Worm (Caenorhabditis elegans): ENCODE data around the gene C18A11.1.

Gene C18A11.1

DNA sequence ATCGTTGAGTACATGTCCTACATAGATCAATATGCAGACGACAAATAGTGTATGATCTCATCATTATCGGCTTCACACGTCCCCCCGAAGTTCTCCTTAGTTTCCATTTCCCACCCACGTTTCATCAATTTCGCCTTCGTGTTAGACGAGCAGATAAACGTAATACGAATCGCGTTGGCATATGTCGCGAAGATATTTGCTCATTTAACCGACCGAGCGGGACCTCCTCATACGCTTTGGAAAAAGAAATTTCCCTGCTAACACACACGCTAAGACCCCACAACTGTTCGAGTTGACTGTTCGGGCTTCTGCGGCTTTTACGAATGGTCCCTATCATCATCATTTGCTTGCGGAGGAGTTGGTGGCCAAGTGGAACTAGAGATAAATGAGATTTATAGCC is 14.7 kb upstream of the C18A11.1 start:
- no peak for TF ChIP-seq ctbp-1 (GFP tag; IDR thresholded peaks at IDR 0.05)
- TF ChIP-seq ceh-32 (tag; optimal IDR thresholded peaks at IDR 0.05; ENCODE audit: poor library complexity): no peak
- TF ChIP-seq daf-16 (GFP tag; optimal IDR thresholded peaks at IDR 0.05): no peak
- TF ChIP-seq daf-16 (tag; optimal IDR thresholded peaks at IDR 0.05): no peak
- no peak for TF ChIP-seq vab-7 (GFP tag; IDR thresholded peaks at IDR 0.05)
- TF ChIP-seq ces-1 (GFP tag; optimal IDR thresholded peaks at IDR 0.05): no peak
- no peak for TF ChIP-seq sdz-12 (GFP tag; optimal IDR thresholded peaks at IDR 0.05)
- no peak for TF ChIP-seq lin-13 (GFP tag; optimal IDR thresholded peaks at IDR 0.05)

DNA sequence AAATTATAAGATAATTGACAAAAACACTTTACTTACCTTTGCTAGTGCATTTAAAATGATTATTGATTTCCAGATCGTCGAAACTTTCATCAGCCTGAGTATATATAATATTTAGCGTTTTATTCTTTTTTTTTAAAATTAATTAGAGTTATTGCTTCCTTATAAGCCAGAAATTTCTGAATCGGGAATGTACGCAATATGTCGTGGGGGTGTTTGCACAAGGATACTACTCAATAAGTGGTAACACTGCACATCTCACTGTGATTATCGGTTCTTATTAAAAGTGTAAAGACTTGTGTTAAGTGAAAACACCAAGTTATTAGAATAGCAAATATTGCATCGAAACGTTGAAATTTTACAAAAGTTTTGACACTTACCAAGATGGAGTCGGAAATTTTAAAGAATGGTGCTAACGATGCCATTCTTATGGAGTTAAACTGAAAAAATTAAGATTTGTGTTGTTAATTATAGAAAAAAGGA is 11.3 kb upstream of the C18A11.1 start, which contains the start of gene dim-1:
Gene dim-1, minus strand, starts transcription at position 430 of the 480 bp plus-strand sequence.
- TF ChIP-seq aha-1 (tag) (peak; percentile 89), nhr-11 (tag; optimal IDR thresholded peaks at IDR 0.05) (no peak), php-3 (GFP tag; IDR thresholded peaks at IDR 0.05) (no peak)

DNA sequence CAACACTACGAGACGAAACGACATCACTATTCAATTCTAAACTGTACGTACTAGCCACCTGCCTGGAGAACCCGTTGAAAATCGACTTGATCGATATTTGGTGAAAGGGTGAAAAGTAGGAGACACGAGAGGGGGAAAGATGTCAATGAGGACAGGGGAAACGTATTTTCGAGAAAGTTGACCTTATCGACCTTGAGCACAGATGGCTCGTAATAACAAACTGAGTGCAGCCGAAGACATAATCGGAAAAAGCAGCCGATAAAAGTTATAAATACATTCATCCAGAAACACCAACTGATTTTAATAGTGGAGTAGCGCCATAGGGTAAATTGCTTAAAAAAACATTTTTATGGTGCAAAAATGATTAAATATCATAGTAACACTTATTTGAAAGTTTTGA is 9.1 kb upstream of the C18A11.1 start:
- TF ChIP-seq unc-62 (GFP tag; optimal IDR thresholded peaks at IDR 0.05 in 1 of 2): peak in 1 of 2 experiments; percentile 69
- no peak for TF ChIP-seq unc-62 (tag; optimal IDR thresholded peaks at IDR 0.05)
- TF ChIP-seq spr-3 (GFP tag; optimal IDR thresholded peaks at IDR 0.05): no peak
- no peak for TF ChIP-seq hlh-11 (tag; optimal IDR thresholded peaks at IDR 0.05)

DNA sequence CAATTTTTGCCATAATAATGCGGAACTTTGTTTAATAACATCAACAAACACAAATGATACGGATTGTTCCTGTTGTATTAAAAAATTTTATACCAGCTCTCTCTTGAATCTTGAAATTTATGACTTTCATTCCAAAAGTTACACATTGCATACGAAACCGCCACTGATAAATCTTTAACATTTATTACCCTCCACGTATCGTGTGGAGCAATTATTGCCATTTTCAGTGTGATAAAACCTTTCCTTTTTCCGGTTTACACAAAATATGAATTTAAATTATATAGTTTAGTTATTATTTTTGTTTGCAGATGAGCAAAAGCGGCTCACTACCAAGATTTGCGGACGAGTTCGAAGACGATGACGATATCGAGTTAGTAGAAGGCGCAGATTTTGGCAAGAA is 8.3 kb upstream of the C18A11.1 start, which contains the start of gene C18A11.3:
Gene C18A11.3, plus strand, starts transcription at position 301 of the 400 bp plus-strand sequence.
- TF ChIP-seq dve-1 (tag; optimal IDR thresholded peaks at IDR 0.05; ENCODE audit: insufficient read depth) (peak; percentile 22), saeg-2 (GFP tag; IDR thresholded peaks at IDR 0.05) (no peak), nhr-25 (tag; optimal IDR thresholded peaks at IDR 0.05; ENCODE audit: borderline replicate concordance, insufficient read depth) (no peak), pqm-1 (tag; optimal IDR thresholded peaks at IDR 0.05) (peak; percentile 28), php-3 (GFP tag; IDR thresholded peaks at IDR 0.05) (peak; percentile 49; the same call in 1 of the 2 replicates)

DNA sequence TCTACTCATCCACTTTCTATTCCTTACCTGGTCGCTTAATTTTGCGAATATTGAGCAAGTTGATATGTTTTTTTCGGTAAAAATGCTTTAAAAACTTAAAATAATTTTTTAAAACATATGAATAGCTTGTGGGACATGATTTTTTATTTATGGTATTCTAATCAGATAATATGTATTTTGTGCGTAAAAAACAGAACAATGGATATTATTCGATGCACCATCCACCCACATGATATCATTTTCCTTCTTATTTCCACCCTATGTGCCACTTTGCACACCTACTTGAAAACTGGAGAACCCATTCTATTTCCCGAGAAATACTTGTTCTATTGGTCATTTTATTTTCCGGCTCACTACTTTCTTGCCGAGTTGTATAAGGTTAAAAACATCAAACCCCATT is 1.9 kb upstream of the C18A11.1 start, which contains the start of gene C18A11.2:
Gene C18A11.2, plus strand, starts transcription at position 301 of the 400 bp plus-strand sequence.
- TF ChIP-seq ceh-62 (tag; optimal IDR thresholded peaks at IDR 0.05) (no peak), hlh-11 (tag; optimal IDR thresholded peaks at IDR 0.05) (no peak), nhr-6 (tag; optimal IDR thresholded peaks at IDR 0.05) (no peak), aly-2 (tag; optimal IDR thresholded peaks at IDR 0.05) (no peak), daf-12 (tag; optimal IDR thresholded peaks at IDR 0.05) (no peak), nhr-10 (tag; optimal IDR thresholded peaks at IDR 0.05) (no peak), rbr-2 (tag; optimal IDR thresholded peaks at IDR 0.05) (no peak), madf-9 (GFP tag; conservative IDR thresholded peaks at IDR 0.05) (no peak), saeg-2 (GFP tag; IDR thresholded peaks at IDR 0.05) (no peak), ceh-28 (tag; optimal IDR thresholded peaks at IDR 0.05) (no peak), lin-29 (GFP tag; IDR thresholded peaks at IDR 0.05) (no peak), ZK546.5 (tag; optimal IDR thresholded peaks at IDR 0.05) (no peak), dmd-6 (GFP tag; IDR thresholded peaks at IDR 0.05) (no peak), php-3 (GFP tag; IDR thresholded peaks at IDR 0.05) (no peak), lir-3 (tag; optimal IDR thresholded peaks at IDR 0.05) (no peak), lin-15B (tag; optimal IDR thresholded peaks at IDR 0.05) (no peak)

DNA sequence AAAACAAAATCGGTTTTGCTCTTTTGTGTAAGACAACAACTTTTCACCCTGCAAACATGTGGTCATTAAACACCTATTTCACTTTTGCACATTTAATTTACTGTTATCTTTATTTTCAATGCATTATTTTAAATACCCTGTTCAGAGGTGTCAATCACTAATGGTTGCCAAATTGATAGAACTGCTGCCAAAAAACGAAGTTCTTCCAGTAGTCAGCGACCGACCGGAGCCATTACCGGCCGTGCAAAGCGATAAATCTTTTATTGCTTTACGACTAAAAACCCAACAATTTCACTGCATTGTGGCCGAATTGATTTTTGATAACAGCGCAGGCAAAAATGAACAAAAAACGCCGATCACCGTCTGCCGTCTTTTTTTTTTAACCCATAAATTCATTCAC is 5.4 kb downstream of the C18A11.1 start:
- TF ChIP-seq dve-1 (tag; optimal IDR thresholded peaks at IDR 0.05; ENCODE audit: insufficient read depth): peak; percentile 65
- no peak for TF ChIP-seq daf-12 (tag; optimal IDR thresholded peaks at IDR 0.05)
- TF ChIP-seq lin-13 (GFP tag; optimal IDR thresholded peaks at IDR 0.05): no peak
- TF ChIP-seq aha-1 (tag): no peak
- TF ChIP-seq lin-29 (GFP tag; IDR thresholded peaks at IDR 0.05): no peak
- no peak for TF ChIP-seq daf-8 (GFP tag; IDR thresholded peaks at IDR 0.05)
- TF ChIP-seq ces-1 (GFP tag; optimal IDR thresholded peaks at IDR 0.05): no peak
- TF ChIP-seq ceh-28 (tag; optimal IDR thresholded peaks at IDR 0.05): no peak
- TF ChIP-seq F37D6.2 (tag; optimal IDR thresholded peaks at IDR 0.05): no peak
- TF ChIP-seq T26A8.4 (GFP tag; IDR thresholded peaks at IDR 0.05): no peak
- TF ChIP-seq lin-15B (tag; optimal IDR thresholded peaks at IDR 0.05): no peak
- TF ChIP-seq T20F7.1 (GFP tag; optimal IDR thresholded peaks at IDR 0.05): no peak
- TF ChIP-seq Y75B8A.6 (GFP tag; IDR thresholded peaks at IDR 0.05): no peak
- no peak for TF ChIP-seq snpc-1.2 (GFP tag; IDR thresholded peaks at IDR 0.05)
- TF ChIP-seq mxl-3 (GFP tag; optimal IDR thresholded peaks at IDR 0.05): no peak
- no peak for TF ChIP-seq rbr-2 (tag; optimal IDR thresholded peaks at IDR 0.05)
- TF ChIP-seq unc-130 (GFP tag; optimal IDR thresholded peaks at IDR 0.05): no peak
- TF ChIP-seq ztf-11 (tag; optimal IDR thresholded peaks at IDR 0.05): no peak
- no peak for TF ChIP-seq nhr-41 (GFP tag; IDR thresholded peaks at IDR 0.05)
